Fruit fly (Drosophila melanogaster): Measurements from ENCODE around the gene IFT57.
A peak's percentile ranks its signal among the peaks of the same experiment; 100 is the strongest.

Gene IFT57

dm6 chr2L:3580668-3581172, 50.1 kb downstream of the IFT57 start, which contains the start of gene sob (continued):
- TF ChIP-seq zen2 (GFP tag; IDR thresholded peaks at IDR 0.05; ENCODE audit: partially characterized antibody) = peak; percentile 84
- TF ChIP-seq Dbx (GFP tag; IDR thresholded peaks at IDR 0.05) = peak; percentile 50; the same call in 1 of the 3 replicates
- TF ChIP-seq CG7987 (GFP tag; optimal IDR thresholded peaks at IDR 0.05) = peak; percentile 7
- TF ChIP-seq CG30403 (GFP tag; optimal IDR thresholded peaks at IDR 0.05) = no peak
- TF ChIP-seq h (optimal IDR thresholded peaks at IDR 0.05) = no peak
- peak; percentile 25 for TF ChIP-seq CG8924 (tag; optimal IDR thresholded peaks at IDR 0.05)
- no peak for TF ChIP-seq Sox100B (GFP tag; optimal IDR thresholded peaks at IDR 0.05)
- no peak for TF ChIP-seq CG5953 (GFP tag; IDR thresholded peaks at IDR 0.05)
- TF ChIP-seq CoRest (tag; optimal IDR thresholded peaks at IDR 0.05) = no peak
- TF ChIP-seq Usf (GFP tag; optimal IDR thresholded peaks at IDR 0.05) = no peak
- TF ChIP-seq HHEX (GFP tag; optimal IDR thresholded peaks at IDR 0.05) = no peak
- TF ChIP-seq Aef1 (GFP tag; IDR thresholded peaks at IDR 0.05) = no peak
- TF ChIP-seq CG9932 (GFP tag; IDR thresholded peaks at IDR 0.05) = peak; percentile 29; the same call in 1 of the 2 replicates
- no peak for TF ChIP-seq HmgD (GFP tag; optimal IDR thresholded peaks at IDR 0.05)
- TF ChIP-seq shn (GFP tag; optimal IDR thresholded peaks at IDR 0.05) = no peak
- no peak for TF ChIP-seq CG1603 (tag; optimal IDR thresholded peaks at IDR 0.05)
- TF ChIP-seq gce (GFP tag; IDR thresholded peaks at IDR 0.05) = 0 out of 3 replicates have a peak, but pooled peaks have one; percentile 8
- TF ChIP-seq maf-S (GFP tag; optimal IDR thresholded peaks at IDR 0.05) = no peak
- TF ChIP-seq wor (GFP tag; IDR thresholded peaks at IDR 0.05) = no peak
- no peak for TF ChIP-seq CG16863 (GFP tag; optimal IDR thresholded peaks at IDR 0.05)
- no peak for TF ChIP-seq tap (tag; optimal IDR thresholded peaks at IDR 0.05)
- no peak for TF ChIP-seq chif (GFP tag; optimal IDR thresholded peaks at IDR 0.05)
- no peak; the same call in 2 of the 3 replicates for TF ChIP-seq B-H1 (GFP tag; IDR thresholded peaks at IDR 0.05)
- TF ChIP-seq pita (GFP tag; optimal IDR thresholded peaks at IDR 0.05) = no peak
- 0 out of 2 replicates have a peak, but pooled peaks have one; percentile 42 for TF ChIP-seq Awh (GFP tag; IDR thresholded peaks at IDR 0.05)
- TF ChIP-seq chinmo (GFP tag; IDR thresholded peaks at IDR 0.05; ENCODE audit: partially characterized antibody) = peak; percentile 95
- TF ChIP-seq onecut (GFP tag; IDR thresholded peaks at IDR 0.05) = 0 out of 2 replicates have a peak, but pooled peaks have one; percentile 7
- peak; percentile 30 for TF ChIP-seq Vsx1 (GFP tag; optimal IDR thresholded peaks at IDR 0.05)
- no peak for TF ChIP-seq H15 (GFP tag; IDR thresholded peaks at IDR 0.05)
- TF ChIP-seq Xrp1 (GFP tag; IDR thresholded peaks at IDR 0.05) = peak; percentile 42; the same call in 1 of the 2 replicates
- TF ChIP-seq CG34224 (GFP tag; IDR thresholded peaks at IDR 0.05; ENCODE audit: partially characterized antibody) = peak; percentile 77
- no peak for TF ChIP-seq Ets97D (GFP tag; optimal IDR thresholded peaks at IDR 0.05)
- TF ChIP-seq vnd (GFP tag; IDR thresholded peaks at IDR 0.05; ENCODE audit: partially characterized antibody) = 0 out of 3 replicates have a peak, but pooled peaks have one; percentile 21
- peak; percentile 83; the same call in 1 of the 2 replicates for TF ChIP-seq CG32532 (GFP tag; IDR thresholded peaks at IDR 0.05)
- TF ChIP-seq bsh (GFP tag; optimal IDR thresholded peaks at IDR 0.05) = peak in 1 of 2 experiments; percentile 23
- TF ChIP-seq MBD-R2 (GFP tag; IDR thresholded peaks at IDR 0.05) = no peak
- TF ChIP-seq Gsc (GFP tag; IDR thresholded peaks at IDR 0.05) = no peak
- no peak for TF ChIP-seq CTCF (GFP tag; optimal IDR thresholded peaks at IDR 0.05)
- peak; percentile 4 for TF ChIP-seq ftz-f1 (GFP tag; optimal IDR thresholded peaks at IDR 0.05)
- peak; percentile 79 for TF ChIP-seq hbn (GFP tag; IDR thresholded peaks at IDR 0.05; ENCODE audit: partially characterized antibody)
- TF ChIP-seq CG33213 (GFP tag; optimal IDR thresholded peaks at IDR 0.05) = no peak
- peak; percentile 27; the same call in 1 of the 3 replicates for TF ChIP-seq so (GFP tag; IDR thresholded peaks at IDR 0.05)
- TF ChIP-seq tio (GFP tag; optimal IDR thresholded peaks at IDR 0.05) = no peak
- TF ChIP-seq CG2889 (GFP tag; IDR thresholded peaks at IDR 0.05) = no peak
- TF ChIP-seq odd (GFP tag; optimal IDR thresholded peaks at IDR 0.05) = peak; percentile 75
- no peak for TF ChIP-seq pho (GFP tag; optimal IDR thresholded peaks at IDR 0.05)
- TF ChIP-seq ken (GFP tag; IDR thresholded peaks at IDR 0.05) = no peak
- no peak for TF ChIP-seq Lim3 (GFP tag; IDR thresholded peaks at IDR 0.05)
- TF ChIP-seq ase (GFP tag; IDR thresholded peaks at IDR 0.05) = no peak
- no peak for TF ChIP-seq Fer3 (tag; optimal IDR thresholded peaks at IDR 0.05)
- TF ChIP-seq CG17359 (tag; optimal IDR thresholded peaks at IDR 0.05) = no peak
- no peak for TF ChIP-seq Mes4 (GFP tag; optimal IDR thresholded peaks at IDR 0.05)
